Comparison of ENCODE assay signal across 5 worm cellular contexts in genomic region chrIII:5504725-5505473, ce11.
TF ChIP-seq lines count a peak whose summit lies in the region.

No protein-coding gene starts in this region.

TF ChIP-seq in whole organism, L1 larva, 84 proteins besides CTCF, POLR2A, EP300 and RAD21 (continues in another document):
- TF ChIP-seq nhr-12 (tag; optimal IDR thresholded peaks at IDR 0.05; lab: Kevin White, UChicago) (no peak), isw-1 (GFP tag; IDR thresholded peaks at IDR 0.05; lab: Robert Waterston, UW) (no peak), Y116A8C.19 (tag; optimal IDR thresholded peaks at IDR 0.05; lab: Kevin White, UChicago; ENCODE audit: borderline replicate concordance) (no peak), nhr-47 (tag; optimal IDR thresholded peaks at IDR 0.05; lab: Kevin White, UChicago) (no peak), ama-1 (optimal IDR thresholded peaks at IDR 0.05; lab: Kevin White, UChicago) (peak; percentile 7), snpc-4 (tag; optimal IDR thresholded peaks at IDR 0.05; lab: Kevin White, UChicago) (no peak), jun-1 (tag; optimal IDR thresholded peaks at IDR 0.05; lab: Kevin White, UChicago) (no peak), fos-1 (tag; optimal IDR thresholded peaks at IDR 0.05; lab: Kevin White, UChicago) (no peak), grh-1 (GFP tag; IDR thresholded peaks at IDR 0.05; lab: Robert Waterston, UW) (no peak), ceh-82 (tag; optimal IDR thresholded peaks at IDR 0.05; lab: Kevin White, UChicago) (no peak), efl-3 (GFP tag; optimal IDR thresholded peaks at IDR 0.05; lab: Kevin White, UChicago) (no peak), rnt-1 (tag; optimal IDR thresholded peaks at IDR 0.05; lab: Kevin White, UChicago) (no peak), zag-1 (tag; optimal IDR thresholded peaks at IDR 0.05; lab: Kevin White, UChicago) (no peak), lir-3 (tag; optimal IDR thresholded peaks at IDR 0.05; lab: Kevin White, UChicago; ENCODE audit: poor library complexity) (no peak), pag-3 (tag; optimal IDR thresholded peaks at IDR 0.05; lab: Kevin White, UChicago; ENCODE audit: borderline replicate concordance, insufficient read depth) (no peak), C34B4.2 (tag; optimal IDR thresholded peaks at IDR 0.05; lab: Kevin White, UChicago) (no peak), mab-9 (GFP tag; IDR thresholded peaks at IDR 0.05; lab: Robert Waterston, UW) (no peak), unc-62 (GFP tag; optimal IDR thresholded peaks at IDR 0.05; lab: Kevin White, UChicago) (no peak), nhr-84 (tag; optimal IDR thresholded peaks at IDR 0.05; lab: Kevin White, UChicago) (no peak)

TF ChIP-seq in whole organism, L3 larva, 47 proteins besides CTCF, POLR2A, EP300 and RAD21:
- TF ChIP-seq tbx-2 (tag; optimal IDR thresholded peaks at IDR 0.05; lab: Kevin White, UChicago) (no peak), nhr-43 (tag; optimal IDR thresholded peaks at IDR 0.05; lab: Kevin White, UChicago; ENCODE audit: poor library complexity, severe bottlenecking) (peak; percentile 42)

TF ChIP-seq in whole organism, L4 larva, 104 proteins besides CTCF, POLR2A, EP300 and RAD21:
- TF ChIP-seq unc-62 (GFP tag; optimal IDR thresholded peaks at IDR 0.05 in 1 of 2; lab: Kevin White, UChicago) (peak in 1 of 2 experiments; percentile 88), unc-62 (tag; optimal IDR thresholded peaks at IDR 0.05; lab: Kevin White, UChicago) (no peak), php-3 (GFP tag; IDR thresholded peaks at IDR 0.05; lab: Robert Waterston, UW) (peak; percentile 19; the same call in 1 of the 2 replicates), pha-4 (GFP tag; IDR thresholded peaks at IDR 0.05; lab: Robert Waterston, UW) (0 out of 2 replicates have a peak, but pooled peaks have one; percentile 6), pha-4 (tag; optimal IDR thresholded peaks at IDR 0.05; lab: Kevin White, UChicago) (no peak), T26A8.4 (GFP tag; IDR thresholded peaks at IDR 0.05; lab: Robert Waterston, UW) (no peak; the same call in 1 of the 2 replicates), egl-43 (GFP tag; IDR thresholded peaks at IDR 0.05; lab: Robert Waterston, UW) (0 out of 2 replicates have a peak, but pooled peaks have one; percentile 17), snpc-1.2 (GFP tag; IDR thresholded peaks at IDR 0.05; lab: Robert Waterston, UW) (no peak), lin-38 (GFP tag; IDR thresholded peaks at IDR 0.05; lab: Robert Waterston, UW) (no peak), daf-19 (GFP tag; conservative IDR thresholded peaks at IDR 0.05; lab: Robert Waterston, UW) (peak; percentile 41; the same call in 1 of the 2 replicates), duxl-1 (tag; optimal IDR thresholded peaks at IDR 0.05; lab: Kevin White, UChicago; ENCODE audit: poor library complexity) (peak; percentile 24), set-16 (GFP tag; IDR thresholded peaks at IDR 0.05; lab: Robert Waterston, UW) (peak; percentile 89), daf-16 (GFP tag; optimal IDR thresholded peaks at IDR 0.05; lab: Kevin White, UChicago) (no peak), daf-16 (tag; optimal IDR thresholded peaks at IDR 0.05; lab: Kevin White, UChicago) (peak; percentile 9)

TF ChIP-seq in whole organism, midembryonic, 9 proteins besides CTCF, POLR2A, EP300 and RAD21:
- TF ChIP-seq flt-1 (GFP tag; IDR thresholded peaks at IDR 0.05; lab: Robert Waterston, UW) = 0 out of 2 replicates have a peak, but pooled peaks have one; percentile 54
- no peak for TF ChIP-seq klf-2 (GFP tag; conservative IDR thresholded peaks at IDR 0.05; lab: Robert Waterston, UW)
TF ChIP-seq in whole organism, midembryonic: peak in this region for 1.

TF ChIP-seq in whole organism, young adult, 124 proteins besides CTCF, POLR2A, EP300 and RAD21:
- TF ChIP-seq snpc-1.1 (tag; optimal IDR thresholded peaks at IDR 0.05; lab: Kevin White, UChicago; ENCODE audit: insufficient read depth) = no peak
- TF ChIP-seq tlf-1 (GFP tag; optimal IDR thresholded peaks at IDR 0.05; lab: Kevin White, UChicago) = no peak
- TF ChIP-seq attf-6 (GFP tag; IDR thresholded peaks at IDR 0.05; lab: Robert Waterston, UW) = no peak
- peak; percentile 37; the same call in 1 of the 2 replicates for TF ChIP-seq lin-26 (GFP tag; IDR thresholded peaks at IDR 0.05; lab: Robert Waterston, UW)
- TF ChIP-seq F52B5.7 (tag; optimal IDR thresholded peaks at IDR 0.05; lab: Kevin White, UChicago) = no peak
- TF ChIP-seq attf-3 (GFP tag; conservative IDR thresholded peaks at IDR 0.05; lab: Robert Waterston, UW) = no peak; the same call in 1 of the 2 replicates
- 0 out of 2 replicates have a peak, but pooled peaks have one; percentile 14 for TF ChIP-seq ekl-4 (GFP tag; IDR thresholded peaks at IDR 0.05; lab: Robert Waterston, UW)
- no peak for TF ChIP-seq ceh-58 (GFP tag; IDR thresholded peaks at IDR 0.05; lab: Robert Waterston, UW)
- no peak for TF ChIP-seq Y67H2A.10 (GFP tag; conservative IDR thresholded peaks at IDR 0.05; lab: Robert Waterston, UW)
- TF ChIP-seq lin-35 (GFP tag; optimal IDR thresholded peaks at IDR 0.05; lab: Kevin White, UChicago) = no peak
- TF ChIP-seq chd-7 (tag; optimal IDR thresholded peaks at IDR 0.05; lab: Kevin White, UChicago) = no peak
- peak; percentile 72 for TF ChIP-seq egrh-3 (GFP tag; IDR thresholded peaks at IDR 0.05; lab: Robert Waterston, UW)
- 0 out of 2 replicates have a peak, but pooled peaks have one; percentile 56 for TF ChIP-seq nfya-2 (GFP tag; IDR thresholded peaks at IDR 0.05; lab: Robert Waterston, UW)
- TF ChIP-seq ceh-27 (GFP tag; optimal IDR thresholded peaks at IDR 0.05; lab: Kevin White, UChicago) = no peak
- no peak for TF ChIP-seq F23B12.7 (tag; optimal IDR thresholded peaks at IDR 0.05; lab: Kevin White, UChicago; ENCODE audit: insufficient read depth)
- TF ChIP-seq cebp-2 (GFP tag; IDR thresholded peaks at IDR 0.05; lab: Robert Waterston, UW) = no peak
- TF ChIP-seq K12H6.12 (tag; optimal IDR thresholded peaks at IDR 0.05; lab: Kevin White, UChicago) = no peak
- no peak for TF ChIP-seq nhr-120 (GFP tag; IDR thresholded peaks at IDR 0.05; lab: Robert Waterston, UW)
- TF ChIP-seq zfh-2 (GFP tag; conservative IDR thresholded peaks at IDR 0.05; lab: Robert Waterston, UW) = peak; percentile 88
- no peak for TF ChIP-seq lir-1 (GFP tag; conservative IDR thresholded peaks at IDR 0.05; lab: Robert Waterston, UW)
- no peak for TF ChIP-seq dox-1 (GFP tag; IDR thresholded peaks at IDR 0.05; lab: Robert Waterston, UW)
- no peak for TF ChIP-seq Y53G8AR.9 (GFP tag; conservative IDR thresholded peaks at IDR 0.05; lab: Robert Waterston, UW)
- 0 out of 2 replicates have a peak, but pooled peaks have one; percentile 21 for TF ChIP-seq mcd-1 (GFP tag; IDR thresholded peaks at IDR 0.05; lab: Robert Waterston, UW)
